Fruit fly (Drosophila melanogaster) whole organism, pupa: ENCODE measurements around the gene CG31207.

Experiments used
- CG14655 ChIP-seq: fragments of 200-800 bp; sonication (Bioruptor generic); optimal IDR thresholded peaks from 3 replicates; lab custom pipeline; 2017; ENCODE audit warnings: mild to moderate bottlenecking, missing biosample characterization, missing genetic modification reagents, missing genetic modification characterization
- CG17806 ChIP-seq: fragments of 200-800 bp; sonication (Bioruptor generic); optimal IDR thresholded peaks from 2 replicates; lab custom pipeline; 2018; ENCODE audit warnings: missing biosample characterization, mild to moderate bottlenecking, missing genetic modification characterization, moderate library complexity
- CG32121 ChIP-seq: fragments of 200-800 bp; sonication (Bioruptor generic); IDR thresholded peaks from 2 replicates; pipeline ENCODE4 v1.3.6; 2022; ENCODE audit warnings: missing biosample characterization, missing genetic modification characterization
- CG8301 ChIP-seq: fragments of 200-800 bp; sonication (Bioruptor generic); optimal IDR thresholded peaks from 2 replicates; lab custom pipeline; 2018; ENCODE audit warnings: missing biosample characterization, mild to moderate bottlenecking, missing genetic modification characterization
- D1 ChIP-seq: fragments of 200-800 bp; sonication (Bioruptor generic); optimal IDR thresholded peaks from 2 replicates; lab custom pipeline; 2018; ENCODE audit warnings: missing biosample characterization, mild to moderate bottlenecking, missing genetic modification characterization, moderate library complexity
- Ets98B ChIP-seq: fragments of 200-800 bp; sonication (Bioruptor generic); IDR thresholded peaks from 2 replicates; pipeline ENCODE4 v1.3.6; 2022; ENCODE audit warnings: missing biosample characterization, missing genetic modification characterization
- rn ChIP-seq: fragments of 200-800 bp; sonication (Bioruptor generic); IDR thresholded peaks from 2 replicates; pipeline ENCODE4 v1.3.6; 2022; ENCODE audit warnings: missing biosample characterization, missing genetic modification characterization

DNA sequence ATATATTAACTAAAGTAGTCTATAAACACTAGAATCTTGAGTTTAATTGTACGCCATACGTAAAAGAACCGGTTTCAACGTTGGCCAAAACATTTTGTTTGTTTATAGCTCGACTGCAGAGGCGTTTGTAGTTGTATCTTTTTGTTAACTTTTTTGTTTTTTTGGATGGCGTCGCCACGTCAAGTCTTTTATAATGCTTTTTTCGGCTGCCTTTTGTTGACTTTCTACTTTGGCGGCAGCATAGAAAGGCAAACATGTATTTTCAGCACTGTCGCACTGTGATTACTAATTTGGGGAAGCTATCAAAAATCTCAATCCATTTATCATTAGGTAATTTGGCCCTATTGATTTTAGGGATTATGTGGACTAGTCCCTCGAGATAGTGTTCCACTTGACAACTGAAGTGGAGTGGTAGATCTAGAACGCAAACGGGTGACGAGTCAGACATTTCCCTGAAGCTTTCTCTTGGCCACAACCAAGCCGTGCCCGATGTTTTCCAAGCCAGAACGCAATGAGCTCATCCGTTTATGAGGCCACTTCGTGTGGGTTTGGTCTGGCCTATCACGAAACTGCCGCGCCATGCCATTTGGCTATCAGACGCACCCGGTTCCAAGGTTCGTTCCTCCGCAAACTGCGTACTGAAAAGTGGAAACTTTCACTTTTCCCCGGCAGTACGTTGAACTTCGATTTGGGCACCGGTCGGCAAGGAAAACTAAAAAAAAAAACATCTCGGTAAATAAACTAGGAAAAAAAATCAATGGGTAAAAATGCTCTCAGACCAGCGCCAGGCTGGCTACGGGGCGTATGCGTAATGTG, 19.9 kb upstream of the CG31207 start:
- no peak for TF ChIP-seq rn (GFP tag; lab: Robert Waterston, UW)
- no peak for TF ChIP-seq Ets98B (GFP tag; lab: Robert Waterston, UW)
- TF ChIP-seq CG8301 (tag; lab: Kevin White, UChicago) = no peak
- no peak for TF ChIP-seq D1
- no peak for TF ChIP-seq CG17806 (tag; lab: Kevin White, UChicago)
- TF ChIP-seq CG32121 (GFP tag; lab: Robert Waterston, UW) = no peak
- TF ChIP-seq CG14655 (GFP tag; lab: Kevin White, UChicago) = no peak
